Fruit fly (Drosophila melanogaster) whole organism, embryonic: ENCODE measurements around the gene SCCRO4.

Source experiments
- ATbp ChIP-seq: fragments of 200-800 bp; sonication (Bioruptor generic); optimal IDR thresholded peaks from 2 replicates; lab custom pipeline; 2017; ENCODE audit warnings: missing biosample characterization, mild to moderate bottlenecking, missing genetic modification characterization, missing genetic modification reagents
- BtbVII ChIP-seq: fragments of 200-800 bp; sonication (Bioruptor generic); optimal IDR thresholded peaks from 3 replicates; lab custom pipeline; 2017; ENCODE audit warnings: missing biosample characterization, mild to moderate bottlenecking, missing genetic modification characterization
- C15 ChIP-seq: fragments of 200-800 bp; sonication (Bioruptor generic); IDR thresholded peaks from 3 replicates; pipeline ENCODE4 v1.3.6; 2022; ENCODE audit warnings: missing biosample characterization, missing genetic modification characterization
- CG10321 ChIP-seq: fragments of 200-800 bp; sonication (Bioruptor generic); IDR thresholded peaks from 2 replicates; pipeline ENCODE4 v1.3.6; 2022; ENCODE audit warnings: missing biosample characterization, missing genetic modification characterization
- CG10431 ChIP-seq: fragments of 200-800 bp; sonication (Bioruptor generic); optimal IDR thresholded peaks from 3 replicates; lab custom pipeline; 2018; ENCODE audit warnings: missing biosample characterization, mild to moderate bottlenecking, missing genetic modification characterization
- CG12155 ChIP-seq: fragments of 200-800 bp; sonication (Bioruptor generic); optimal IDR thresholded peaks from 3 replicates; lab custom pipeline; 2016; ENCODE audit warnings: missing biosample characterization, missing genetic modification characterization
- CG12236 ChIP-seq: fragments of 200-800 bp; sonication (Bioruptor generic); optimal IDR thresholded peaks from 2 replicates; lab custom pipeline; 2016; ENCODE audit warnings: missing biosample characterization, missing genetic modification characterization
- CG13287 ChIP-seq: fragments of 200-800 bp; sonication (Bioruptor generic); IDR thresholded peaks from 2 replicates; pipeline ENCODE4 v1.3.6; 2022; ENCODE audit warnings: missing biosample characterization, missing genetic modification characterization; ENCODE audit not compliant: partially characterized antibody
- CG17186 ChIP-seq: fragments of 200-800 bp; sonication (Bioruptor generic); optimal IDR thresholded peaks from 3 replicates; lab custom pipeline; 2017; ENCODE audit warnings: missing biosample characterization, missing genetic modification reagents, missing genetic modification characterization
- CG17912 ChIP-seq: fragments of 200-800 bp; sonication (Bioruptor generic); optimal IDR thresholded peaks from 2 replicates; lab custom pipeline; 2018; ENCODE audit warnings: missing biosample characterization, mild to moderate bottlenecking, missing genetic modification characterization
- CG1832 ChIP-seq: fragments of 200-800 bp; sonication (Bioruptor generic); optimal IDR thresholded peaks from 2 replicates; lab custom pipeline; 2017; ENCODE audit warnings: missing biosample characterization, mild to moderate bottlenecking, missing genetic modification characterization, inconsistent platforms
- CG2120 ChIP-seq: fragments of 200-800 bp; sonication (Bioruptor generic); optimal IDR thresholded peaks from 3 replicates; lab custom pipeline; 2016; ENCODE audit warnings: missing biosample characterization, missing genetic modification characterization
- CG3065 ChIP-seq: fragments of 200-800 bp; sonication (Bioruptor generic); optimal IDR thresholded peaks from 2 replicates; lab custom pipeline; 2016; ENCODE audit warnings: missing biosample characterization, missing genetic modification characterization
- CG32767 ChIP-seq: fragments of 200-800 bp; sonication (Bioruptor generic); IDR thresholded peaks from 2 replicates; pipeline ENCODE4 v1.3.6; 2022; ENCODE audit warnings: missing biosample characterization, missing genetic modification characterization
- CG3407 ChIP-seq: fragments of 200-800 bp; sonication (Bioruptor generic); optimal IDR thresholded peaks from 2 replicates; lab custom pipeline; 2018; ENCODE audit warnings: missing biosample characterization, mild to moderate bottlenecking, missing genetic modification characterization
- CG34376 ChIP-seq: fragments of 200-800 bp; sonication (Bioruptor generic); optimal IDR thresholded peaks from 2 replicates; lab custom pipeline; 2018; ENCODE audit warnings: missing biosample characterization, mild to moderate bottlenecking, missing genetic modification characterization
- CG4328 ChIP-seq: fragments of 200-800 bp; sonication (Bioruptor generic); optimal IDR thresholded peaks from 3 replicates; lab custom pipeline; 2017; ENCODE audit warnings: missing biosample characterization, missing genetic modification reagents, missing genetic modification characterization
- CG6689 ChIP-seq: fragments of 200-800 bp; sonication (Bioruptor generic); IDR thresholded peaks from 2 replicates; pipeline ENCODE4 v1.3.6; 2022; ENCODE audit warnings: missing biosample characterization, missing genetic modification characterization
- CG8359 ChIP-seq: fragments of 200-800 bp; sonication (Bioruptor generic); optimal IDR thresholded peaks from 2 replicates; lab custom pipeline; 2017; ENCODE audit warnings: missing biosample characterization, mild to moderate bottlenecking, missing genetic modification characterization, borderline replicate concordance
- CG8765 ChIP-seq: fragments of 200-800 bp; sonication (Bioruptor generic); IDR thresholded peaks from 2 replicates; pipeline ENCODE4 v1.3.6; 2022; ENCODE audit warnings: missing biosample characterization, missing genetic modification characterization
- Dref ChIP-seq: fragments of 200-800 bp; sonication (Bioruptor generic); IDR thresholded peaks from 2 replicates; pipeline ENCODE4 v1.3.6; 2022; ENCODE audit warnings: missing biosample characterization, missing genetic modification characterization
- E2f2 ChIP-seq: fragments of 200-800 bp; sonication (Bioruptor generic); IDR thresholded peaks from 2 replicates; pipeline ENCODE4 v1.3.6; 2022; ENCODE audit warnings: missing biosample characterization, missing genetic modification characterization
- Gug ChIP-seq: fragments of 200-800 bp; sonication (Bioruptor generic); IDR thresholded peaks from 4 replicates; pipeline ENCODE4 v1.3.6; 2022; ENCODE audit warnings: missing biosample characterization, missing genetic modification characterization
- HmgD ChIP-seq: fragments of 200-800 bp; sonication (Bioruptor generic); optimal IDR thresholded peaks from 3 replicates; lab custom pipeline; 2016; ENCODE audit warnings: missing biosample characterization, missing genetic modification characterization
- Hmx ChIP-seq: fragments of 200-800 bp; sonication (Bioruptor generic); optimal IDR thresholded peaks from 2 replicates; lab custom pipeline; 2016; ENCODE audit warnings: missing biosample characterization, missing genetic modification characterization
- Mrtf ChIP-seq: fragments of 200-800 bp; sonication (Bioruptor generic); IDR thresholded peaks from 3 replicates; pipeline ENCODE4 v1.3.6; 2022; ENCODE audit warnings: missing biosample characterization, missing genetic modification characterization
- Oli ChIP-seq: fragments of 200-800 bp; sonication (Bioruptor generic); optimal IDR thresholded peaks from 2 replicates; lab custom pipeline; 2018; ENCODE audit warnings: missing biosample characterization, mild to moderate bottlenecking, missing genetic modification characterization, moderate library complexity
- Ptx1 ChIP-seq: fragments of 200-800 bp; sonication (Bioruptor generic); IDR thresholded peaks from 2 replicates; pipeline ENCODE4 v1.3.6; 2022; ENCODE audit warnings: missing biosample characterization, missing genetic modification characterization
- Tbp ChIP-seq: fragments of >200 bp; optimal IDR thresholded peaks from 2 replicates; lab custom pipeline; 2018; ENCODE audit warnings: missing biosample characterization, missing genetic modification characterization
- YL-1 ChIP-seq: fragments of 200-800 bp; sonication (Bioruptor generic); optimal IDR thresholded peaks from 3 replicates; lab custom pipeline; 2017; ENCODE audit warnings: missing biosample characterization, mild to moderate bottlenecking, missing genetic modification characterization
- ap ChIP-seq: fragments of 200-800 bp; sonication (Bioruptor generic); IDR thresholded peaks from 2 replicates; pipeline ENCODE4 v1.3.6; 2022; ENCODE audit warnings: missing biosample characterization, missing genetic modification characterization
- bowl ChIP-seq: fragments of 200-800 bp; sonication (Bioruptor generic); IDR thresholded peaks from 2 replicates; pipeline ENCODE4 v1.3.6; 2022; ENCODE audit warnings: missing biosample characterization, missing genetic modification characterization
- corto ChIP-seq: fragments of 200-800 bp; sonication (Bioruptor generic); optimal IDR thresholded peaks from 2 replicates; lab custom pipeline; 2016; ENCODE audit warnings: missing biosample characterization, mild to moderate bottlenecking, missing genetic modification characterization, moderate library complexity
- dan ChIP-seq: fragments of 200-800 bp; sonication (Bioruptor generic); IDR thresholded peaks from 2 replicates; pipeline ENCODE4 v1.3.6; 2022; ENCODE audit warnings: missing biosample characterization, missing genetic modification characterization
- disco-r ChIP-seq: fragments of 200-800 bp; sonication (Bioruptor generic); optimal IDR thresholded peaks from 2 replicates; lab custom pipeline; 2016; ENCODE audit warnings: missing biosample characterization, missing genetic modification characterization
- eve ChIP-seq, 2 experiments: fragments of >200 bp; optimal IDR thresholded peaks; 2 replicates each; lab custom pipeline; 2017; ENCODE audit warnings: missing biosample characterization in 2 of 2, missing genetic modification characterization in 2 of 2
- ftz-f1 ChIP-seq: fragments of 200-800 bp; sonication (Bioruptor generic); optimal IDR thresholded peaks from 2 replicates; lab custom pipeline; 2016; ENCODE audit warnings: missing biosample characterization, missing genetic modification characterization
- gce ChIP-seq: fragments of 200-800 bp; sonication (Bioruptor generic); IDR thresholded peaks from 3 replicates; pipeline ENCODE4 v1.3.6; 2022; ENCODE audit warnings: missing biosample characterization, missing genetic modification characterization
- gcm ChIP-seq: fragments of 200-800 bp; sonication (Bioruptor generic); optimal IDR thresholded peaks from 2 replicates; lab custom pipeline; 2019; ENCODE audit warnings: missing biosample characterization, mild to moderate bottlenecking, missing genetic modification characterization, moderate library complexity
- hkb ChIP-seq, 2 experiments: fragments of 200-800 bp in 1 of 2; fragments of >200 bp in 1 of 2; sonication (Bioruptor generic) in 1 of 2; IDR thresholded peaks in 1 of 2; optimal IDR thresholded peaks in 1 of 2; 2 replicates each; pipeline versions ENCODE4 v1.3.6 to Lab custom; 2017 to 2022; ENCODE audit warnings: missing biosample characterization in 1 of 2, missing genetic modification characterization in 1 of 2
- nom ChIP-seq: fragments of 200-800 bp; sonication (Bioruptor generic); optimal IDR thresholded peaks from 2 replicates; lab custom pipeline; 2017; ENCODE audit warnings: missing biosample characterization, missing genetic modification characterization, mild to moderate bottlenecking, moderate library complexity, missing genetic modification reagents
- odd ChIP-seq: fragments of 200-800 bp; sonication (Bioruptor generic); optimal IDR thresholded peaks from 2 replicates; lab custom pipeline; 2017; ENCODE audit warnings: missing biosample characterization, mild to moderate bottlenecking, missing genetic modification characterization
- pnt ChIP-seq: fragments of 200-800 bp; sonication (Bioruptor generic); optimal IDR thresholded peaks from 3 replicates; lab custom pipeline; 2016; ENCODE audit warnings: missing biosample characterization, missing genetic modification characterization
- slbo ChIP-seq: fragments of 200-800 bp; sonication (Bioruptor generic); IDR thresholded peaks from 2 replicates; pipeline ENCODE4 v1.3.6; 2022; ENCODE audit warnings: missing biosample characterization, missing genetic modification characterization
- slp2 ChIP-seq: fragments of 200-800 bp; sonication (Bioruptor generic); optimal IDR thresholded peaks from 2 replicates; lab custom pipeline; 2016; ENCODE audit warnings: missing biosample characterization, missing genetic modification characterization
- sob ChIP-seq: fragments of 200-800 bp; sonication (Bioruptor generic); IDR thresholded peaks from 2 replicates; pipeline ENCODE4 v1.3.6; 2022; ENCODE audit warnings: missing biosample characterization, missing genetic modification characterization
- ssp ChIP-seq: fragments of 200-800 bp; sonication (Bioruptor generic); IDR thresholded peaks from 2 replicates; pipeline ENCODE4 v1.3.6; 2022; ENCODE audit warnings: missing biosample characterization, missing genetic modification characterization
- stwl ChIP-seq: fragments of 200-800 bp; sonication (Bioruptor generic); optimal IDR thresholded peaks from 3 replicates; lab custom pipeline; 2018; ENCODE audit warnings: missing biosample characterization, mild to moderate bottlenecking, missing genetic modification characterization, moderate library complexity
- trem ChIP-seq: fragments of 200-800 bp; optimal IDR thresholded peaks from 3 replicates; lab custom pipeline; 2019; ENCODE audit warnings: missing biosample characterization, mild to moderate bottlenecking, missing genetic modification characterization, moderate library complexity
- unc-4 ChIP-seq: fragments of 200-800 bp; sonication (Bioruptor generic); IDR thresholded peaks from 2 replicates; pipeline ENCODE4 v1.3.6; 2022; ENCODE audit warnings: missing biosample characterization, missing genetic modification characterization; ENCODE audit not compliant: partially characterized antibody
- wor ChIP-seq: fragments of 200-800 bp; sonication (Bioruptor generic); IDR thresholded peaks from 2 replicates; pipeline ENCODE4 v1.3.6; 2022; ENCODE audit warnings: missing biosample characterization, missing genetic modification characterization
- z ChIP-seq: fragments of 200-800 bp; sonication (Bioruptor generic); IDR thresholded peaks from 3 replicates; pipeline ENCODE4 v1.3.6; 2022; ENCODE audit warnings: missing biosample characterization, missing genetic modification characterization
- zfh1 ChIP-seq: fragments of 200-800 bp; sonication (Bioruptor generic); IDR thresholded peaks from 3 replicates; pipeline ENCODE4 v1.3.6; 2022; ENCODE audit warnings: missing biosample characterization, missing genetic modification characterization

SCCRO4 gene

DNA sequence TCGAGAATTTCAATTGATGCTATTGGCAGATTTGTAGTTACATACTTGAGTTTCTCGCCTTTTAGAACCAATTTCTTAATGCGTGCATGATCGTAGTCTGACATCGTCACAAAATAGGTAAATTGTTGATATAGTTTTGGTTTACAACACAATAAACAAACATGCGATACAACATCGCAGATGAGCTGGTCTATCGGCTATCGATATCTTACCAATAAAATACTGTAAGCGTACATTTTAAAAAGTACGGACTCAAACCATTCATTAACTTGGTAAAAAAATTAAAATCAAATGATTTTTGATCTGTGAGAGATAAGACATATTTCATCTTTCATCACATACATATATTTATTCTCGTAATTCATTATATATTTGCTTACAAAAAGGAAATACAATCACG is 2.4 kb upstream of the SCCRO4 start, which contains the start of gene FRG1 (continued):
- TF ChIP-seq gce (no peak), CG10431 (GFP tag; lab: Kevin White, UChicago) (no peak), corto (GFP tag; lab: Kevin White, UChicago) (no peak), CG17186 (GFP tag; lab: Kevin White, UChicago) (no peak), Tbp (GFP tag; lab: Kevin White, UChicago) (no peak), ap (GFP tag; lab: Robert Waterston, UW) (no peak), BtbVII (GFP tag; lab: Kevin White, UChicago) (no peak), stwl (tag; lab: Kevin White, UChicago) (peak; percentile 84), sob (GFP tag; lab: Robert Waterston, UW) (no peak), zfh1 (GFP tag; lab: Robert Waterston, UW) (no peak), CG8359 (GFP tag; lab: Kevin White, UChicago) (no peak), gcm (GFP tag; lab: Kevin White, UChicago) (no peak), odd (GFP tag; lab: Kevin White, UChicago) (no peak), Mrtf (GFP tag; lab: Robert Waterston, UW) (no peak), unc-4 (GFP tag; lab: Robert Waterston, UW) (peak; percentile 74; the same call in 1 of the 2 replicates), nom (GFP tag; lab: Kevin White, UChicago) (no peak), ATbp (GFP tag; lab: Kevin White, UChicago) (no peak), CG34376 (GFP tag; lab: Kevin White, UChicago) (no peak), bowl (GFP tag; lab: Robert Waterston, UW) (no peak), CG6689 (no peak), Ptx1 (GFP tag; lab: Robert Waterston, UW) (no peak), CG12155 (no peak), CG10321 (no peak), CG8765 (GFP tag; lab: Robert Waterston, UW) (no peak), CG2120 (GFP tag; lab: Kevin White, UChicago) (no peak), slbo (GFP tag; lab: Robert Waterston, UW) (no peak), CG3407 (GFP tag; lab: Kevin White, UChicago) (no peak), CG3065 (GFP tag; lab: Kevin White, UChicago) (no peak), HmgD (GFP tag; lab: Kevin White, UChicago) (no peak), ssp (no peak), trem (tag; lab: Kevin White, UChicago) (peak; percentile 43), Dref (GFP tag; lab: Robert Waterston, UW) (peak; percentile 81), dan (GFP tag; lab: Robert Waterston, UW) (no peak), wor (no peak), CG1832 (GFP tag; lab: Kevin White, UChicago) (no peak), z (GFP tag; lab: Robert Waterston, UW) (no peak), Hmx (GFP tag; lab: Kevin White, UChicago) (no peak), pnt (GFP tag; lab: Kevin White, UChicago) (no peak), disco-r (GFP tag; lab: Kevin White, UChicago) (no peak), slp2 (GFP tag; lab: Kevin White, UChicago) (no peak), CG12236 (GFP tag; lab: Kevin White, UChicago) (no peak), Gug (GFP tag; lab: Robert Waterston, UW) (no peak), hkb (optimal IDR thresholded peaks at IDR 0.05; lab: Kevin White, UChicago) (no peak), hkb (GFP tag; IDR thresholded peaks at IDR 0.05; lab: Robert Waterston, UW) (no peak), eve (GFP tag; optimal IDR thresholded peaks at IDR 0.05; lab: Kevin White, UChicago) (no peak), C15 (GFP tag; lab: Robert Waterston, UW) (no peak), YL-1 (GFP tag; lab: Kevin White, UChicago) (peak; percentile 45), CG4328 (no peak), CG32767 (GFP tag; lab: Robert Waterston, UW) (no peak), ftz-f1 (GFP tag; lab: Kevin White, UChicago) (no peak), CG13287 (peak; percentile 87), CG17912 (GFP tag; lab: Kevin White, UChicago) (no peak), E2f2 (GFP tag; lab: Robert Waterston, UW) (peak; percentile 68), Oli (tag; lab: Kevin White, UChicago) (no peak)
